Fruit fly (Drosophila melanogaster): ENCODE measurements around the gene CG18281.

- TF ChIP-seq OdsH (GFP tag; optimal IDR thresholded peaks at IDR 0.05) (no peak), psq (GFP tag; optimal IDR thresholded peaks at IDR 0.05) (no peak), sv (GFP tag; optimal IDR thresholded peaks at IDR 0.05) (no peak), Vsx2 (GFP tag; optimal IDR thresholded peaks at IDR 0.05; ENCODE audit: partially characterized antibody) (no peak), pan (optimal IDR thresholded peaks at IDR 0.05) (no peak), Jra (GFP tag; optimal IDR thresholded peaks at IDR 0.05) (no peak), Hr83 (GFP tag; optimal IDR thresholded peaks at IDR 0.05; ENCODE audit: poor library complexity, severe bottlenecking) (no peak), Hr78 (GFP tag; optimal IDR thresholded peaks at IDR 0.05) (no peak), Dif (GFP tag; optimal IDR thresholded peaks at IDR 0.05; ENCODE audit: partially characterized antibody) (no peak), Sp1 (GFP tag; optimal IDR thresholded peaks at IDR 0.05) (no peak), Myc (optimal IDR thresholded peaks at IDR 0.05) (no peak), dl (GFP tag; optimal IDR thresholded peaks at IDR 0.05; ENCODE audit: insufficient read depth in 1 of 2, partially characterized antibody in 2 of 2) (no peak), GATAd (GFP tag; optimal IDR thresholded peaks at IDR 0.05) (no peak)
Measured at dm6 chr3L:20474197-20474788, 25.3 kb upstream of the CG18281 start, which contains the start of gene isoQC.
